Worm (Caenorhabditis elegans) whole organism, early embryonic: ENCODE data around the gene lhpp-1.

ENCODE experiments used
- B0310.2 ChIP-seq: sonication (generic microtip); optimal IDR thresholded peaks from 2 replicates; lab custom pipeline; 2016; ENCODE audit warnings: mild to moderate bottlenecking, missing genetic modification characterization, missing compliant biosample characterization
- F13C5.2 ChIP-seq: sonication (generic microtip); optimal IDR thresholded peaks from 2 replicates; lab custom pipeline; 2017; ENCODE audit warnings: mild to moderate bottlenecking, missing genetic modification characterization, inconsistent platforms, missing compliant biosample characterization
- aly-1 ChIP-seq: sonication (generic microtip); optimal IDR thresholded peaks from 2 replicates; lab custom pipeline; 2016; ENCODE audit warnings: missing genetic modification characterization, missing compliant biosample characterization
- ama-1 ChIP-seq: fragments of 150-350 bp; optimal IDR thresholded peaks from 2 replicates; lab custom pipeline; 2014
- flt-1 ChIP-seq: fragments of 200-800 bp; sonication (Bioruptor generic); IDR thresholded peaks from 2 replicates; pipeline ENCODE4 v1.3.6; 2022; ENCODE audit warnings: missing genetic modification characterization, missing compliant biosample characterization
- pes-1 ChIP-seq: fragments of 200-800 bp; sonication (Bioruptor generic); IDR thresholded peaks from 2 replicates; pipeline ENCODE4 v1.3.6; 2022; ENCODE audit warnings: missing genetic modification reagents, missing genetic modification characterization, missing compliant biosample characterization
- sea-1 ChIP-seq: fragments of 200-800 bp; sonication (Bioruptor generic); conservative IDR thresholded peaks from 2 replicates; pipeline ENCODE4 v1.3.6; 2022; ENCODE audit warnings: missing genetic modification characterization, missing compliant biosample characterization
- tbx-37 ChIP-seq: fragments of 200-800 bp; sonication (Bioruptor generic); conservative IDR thresholded peaks from 2 replicates; pipeline ENCODE4 v1.3.6; 2022; ENCODE audit warnings: missing genetic modification reagents, missing genetic modification characterization, missing compliant biosample characterization
- tra-4 ChIP-seq: sonication (generic microtip); optimal IDR thresholded peaks from 2 replicates; lab custom pipeline; 2017; ENCODE audit warnings: missing genetic modification characterization, missing compliant biosample characterization

DNA sequence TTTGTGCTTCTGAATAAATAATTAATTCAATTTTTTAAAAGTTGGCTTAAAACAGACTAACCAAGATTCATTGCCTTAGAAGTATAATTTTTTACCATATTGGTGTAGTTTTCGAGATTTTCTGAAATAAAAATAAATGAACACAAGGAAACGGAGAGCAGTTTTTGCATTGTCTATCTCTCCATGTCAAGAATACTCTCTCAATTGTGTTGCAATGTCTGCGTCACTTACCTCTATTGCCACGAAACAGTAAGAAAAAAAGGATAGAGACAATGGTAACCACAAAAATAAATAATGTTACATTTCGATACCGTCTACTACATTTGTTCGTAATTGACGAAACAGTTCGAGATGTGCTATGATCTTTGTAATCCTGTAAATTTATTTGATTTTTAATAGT is 28.7 kb downstream of the lhpp-1 start, which contains the start of gene R07B7.10:
- TF ChIP-seq ama-1 (no peak), aly-1 (tag; lab: Kevin White, UChicago) (no peak), tra-4 (tag; lab: Kevin White, UChicago) (no peak), sea-1 (GFP tag; lab: Robert Waterston, UW) (no peak), B0310.2 (tag; lab: Kevin White, UChicago) (no peak), F13C5.2 (tag; lab: Kevin White, UChicago) (no peak), pes-1 (GFP tag; lab: Robert Waterston, UW) (no peak), flt-1 (no peak), tbx-37 (GFP tag; lab: Robert Waterston, UW) (no peak)
